Worm (Caenorhabditis elegans) whole organism, L3 larva: ENCODE data around the gene F09F9.1.

Experiments used
- R02D3.7 ChIP-seq: fragments of 150-350 bp; optimal IDR thresholded peaks from 2 replicates; lab custom pipeline; 2014; ENCODE audit warnings: missing biosample characterization, missing genetic modification characterization
- ZK546.5 ChIP-seq: sonication (generic microtip); optimal IDR thresholded peaks from 2 replicates; lab custom pipeline; 2017; ENCODE audit warnings: missing biosample characterization, missing genetic modification characterization
- ama-1 ChIP-seq: fragments of 150-350 bp; optimal IDR thresholded peaks from 2 replicates; lab custom pipeline; 2018
- ceh-16 ChIP-seq: sonication (generic microtip); optimal IDR thresholded peaks from 2 replicates; lab custom pipeline; 2017; ENCODE audit warnings: missing biosample characterization, missing genetic modification characterization
- ceh-28 ChIP-seq: fragments of 150-350 bp; optimal IDR thresholded peaks from 2 replicates; lab custom pipeline; 2014; ENCODE audit warnings: missing biosample characterization, missing genetic modification reagents, missing genetic modification characterization
- daf-12 ChIP-seq: fragments of 150-350 bp; optimal IDR thresholded peaks from 2 replicates; lab custom pipeline; 2014; ENCODE audit warnings: missing biosample characterization, missing genetic modification reagents, missing genetic modification characterization
- egl-5 ChIP-seq: fragments of 150-350 bp; optimal IDR thresholded peaks from 2 replicates; lab custom pipeline; 2017; ENCODE audit warnings: missing biosample characterization, missing genetic modification reagents, missing genetic modification characterization, inconsistent platforms
- elt-2 ChIP-seq: sonication (generic microtip); optimal IDR thresholded peaks from 2 replicates; lab custom pipeline; 2016; ENCODE audit warnings: missing genetic modification reagents, mild to moderate bottlenecking, missing genetic modification characterization, missing compliant biosample characterization
- elt-3 ChIP-seq, 3 experiments: fragments of 150-350 bp in 1 of 3; sonication (generic microtip) in 2 of 3; optimal IDR thresholded peaks; 2 replicates in 2 of 3; 4 replicates in 1 of 3; lab custom pipeline; 2014 to 2017; ENCODE audit warnings: missing biosample characterization in 3 of 3, missing genetic modification characterization in 3 of 3
- hmg-11 ChIP-seq: sonication (generic microtip); optimal IDR thresholded peaks from 2 replicates; lab custom pipeline; 2016; ENCODE audit warnings: missing genetic modification characterization, missing compliant biosample characterization
- jun-1 ChIP-seq: fragments of 150-350 bp; optimal IDR thresholded peaks from 2 replicates; lab custom pipeline; 2014; ENCODE audit warnings: missing biosample characterization, missing genetic modification reagents, missing genetic modification characterization
- lin-39 ChIP-seq: fragments of 150-350 bp; optimal IDR thresholded peaks from 2 replicates; lab custom pipeline; 2018; ENCODE audit warnings: missing biosample characterization, missing genetic modification reagents, missing genetic modification characterization
- lsy-12 ChIP-seq: sonication (generic microtip); optimal IDR thresholded peaks from 2 replicates; lab custom pipeline; 2016; ENCODE audit warnings: mild to moderate bottlenecking, missing genetic modification characterization, missing compliant biosample characterization
- mdl-1 ChIP-seq: fragments of 150-350 bp; optimal IDR thresholded peaks from 2 replicates; lab custom pipeline; 2014; ENCODE audit warnings: missing biosample characterization, missing genetic modification characterization
- nfya-1 ChIP-seq: sonication (generic microtip); optimal IDR thresholded peaks from 2 replicates; lab custom pipeline; 2017; ENCODE audit warnings: missing genetic modification characterization, mild to moderate bottlenecking, missing compliant biosample characterization, antibody characterized with exemption, moderate library complexity; ENCODE audit not compliant: insufficient read depth
- nhr-12 ChIP-seq: fragments of 150-350 bp; optimal IDR thresholded peaks from 2 replicates; lab custom pipeline; 2014; ENCODE audit warnings: missing biosample characterization, missing genetic modification characterization
- nhr-23 ChIP-seq: fragments of 150-350 bp; optimal IDR thresholded peaks from 2 replicates; lab custom pipeline; 2014; ENCODE audit warnings: missing biosample characterization, missing genetic modification reagents, missing genetic modification characterization
- nhr-237 ChIP-seq: fragments of 150-350 bp; optimal IDR thresholded peaks from 2 replicates; lab custom pipeline; 2014; ENCODE audit warnings: missing biosample characterization, missing genetic modification characterization
- nhr-25 ChIP-seq: sonication (generic microtip); optimal IDR thresholded peaks from 2 replicates; lab custom pipeline; 2017; ENCODE audit warnings: missing biosample characterization, missing genetic modification characterization
- nhr-28 ChIP-seq: fragments of 150-350 bp; optimal IDR thresholded peaks from 2 replicates; lab custom pipeline; 2014; ENCODE audit warnings: missing biosample characterization, missing genetic modification characterization
- nhr-43 ChIP-seq: sonication (generic microtip); optimal IDR thresholded peaks from 2 replicates; lab custom pipeline; 2016; ENCODE audit warnings: mild to moderate bottlenecking, missing genetic modification characterization, missing compliant biosample characterization; ENCODE audit not compliant: poor library complexity, severe bottlenecking
- nhr-67 ChIP-seq: fragments of 150-350 bp; optimal IDR thresholded peaks from 2 replicates; lab custom pipeline; 2014; ENCODE audit warnings: missing biosample characterization, missing genetic modification characterization
- nhr-76 ChIP-seq: fragments of 150-350 bp; sonication (generic microtip); optimal IDR thresholded peaks from 5 replicates; lab custom pipeline; 2014; ENCODE audit warnings: missing biosample characterization, missing genetic modification characterization
- nhr-77 ChIP-seq: fragments of 150-350 bp; optimal IDR thresholded peaks from 2 replicates; lab custom pipeline; 2014; ENCODE audit warnings: missing biosample characterization, missing genetic modification characterization
- pha-4 ChIP-seq: fragments of 150-350 bp; optimal IDR thresholded peaks from 2 replicates; lab custom pipeline; 2014; ENCODE audit warnings: missing biosample characterization, missing genetic modification reagents, missing genetic modification characterization
- pqm-1 ChIP-seq: fragments of 150-350 bp; optimal IDR thresholded peaks from 2 replicates; lab custom pipeline; 2017; ENCODE audit warnings: missing biosample characterization, missing genetic modification characterization, inconsistent platforms
- sea-2 ChIP-seq: fragments of 150-350 bp; sonication (generic microtip); optimal IDR thresholded peaks from 4 replicates; lab custom pipeline; 2014; ENCODE audit warnings: missing biosample characterization, missing genetic modification reagents, missing genetic modification characterization
- snpc-4 ChIP-seq: fragments of 150-350 bp; optimal IDR thresholded peaks from 2 replicates; lab custom pipeline; 2014; ENCODE audit warnings: missing biosample characterization, missing genetic modification characterization
- tbx-2 ChIP-seq: sonication (generic microtip); optimal IDR thresholded peaks from 2 replicates; lab custom pipeline; 2016; ENCODE audit warnings: mild to moderate bottlenecking, missing genetic modification characterization, missing compliant biosample characterization
- unc-62 ChIP-seq: fragments of 150-350 bp; sonication (generic microtip); optimal IDR thresholded peaks from 4 replicates; lab custom pipeline; 2014; ENCODE audit warnings: missing biosample characterization, missing genetic modification reagents, missing genetic modification characterization
- ztf-4 ChIP-seq: fragments of 150-350 bp; optimal IDR thresholded peaks from 2 replicates; lab custom pipeline; 2014; ENCODE audit warnings: missing biosample characterization, missing genetic modification characterization

Gene F09F9.1

DNA sequence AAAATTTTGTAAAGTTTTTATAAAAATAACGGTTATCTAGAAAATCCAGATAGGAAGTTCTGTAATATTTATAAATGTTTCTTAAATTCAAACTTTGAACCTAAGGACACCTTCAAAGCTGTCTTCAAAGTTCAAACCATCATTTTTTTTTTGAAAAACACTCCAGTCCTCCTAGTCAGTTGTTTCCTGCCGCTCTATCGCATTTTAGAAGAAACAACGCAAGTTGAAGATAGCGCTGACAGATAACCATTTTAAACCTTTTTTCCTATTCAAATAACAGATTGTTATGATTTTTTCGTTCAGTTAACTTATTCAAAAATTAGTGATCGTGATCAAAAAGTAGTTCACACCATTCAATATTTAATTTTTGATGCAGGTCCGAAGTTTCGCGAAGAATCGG, 18.3 kb downstream of the F09F9.1 start:
- TF ChIP-seq elt-3 (tag; optimal IDR thresholded peaks at IDR 0.05; lab: Kevin White, UChicago) (no peak), pqm-1 (tag; lab: Kevin White, UChicago) (peak; percentile 15), nhr-77 (no peak), nfya-1 (tag; lab: Kevin White, UChicago) (peak; percentile 9), elt-2 (tag; lab: Kevin White, UChicago) (peak; percentile 18), ama-1 (lab: Kevin White, UChicago) (peak; percentile 58)

- no peak for TF ChIP-seq ZK546.5
- TF ChIP-seq nfya-1 (tag; lab: Kevin White, UChicago), result no peak
- no peak for TF ChIP-seq tbx-2 (tag; lab: Kevin White, UChicago)
- no peak for TF ChIP-seq nhr-67
- no peak for TF ChIP-seq nhr-237 (tag; lab: Kevin White, UChicago)
- no peak for TF ChIP-seq pha-4 (tag; lab: Kevin White, UChicago)
- TF ChIP-seq, all 47 proteins: peak for 0
Observed at ce11 chrX:4134855-4135254, 19.7 kb downstream of the F09F9.1 start, which contains the start of gene ZK470.2. Gene ZK470.2, plus strand, starts transcription at chrX:4135155.

- TF ChIP-seq nhr-12 (tag; lab: Kevin White, UChicago), result no peak
- TF ChIP-seq ceh-16 (tag; lab: Kevin White, UChicago), result no peak
Observed at ce11 chrX:4136547-4137311, 21.6 kb downstream of the F09F9.1 start.

DNA sequence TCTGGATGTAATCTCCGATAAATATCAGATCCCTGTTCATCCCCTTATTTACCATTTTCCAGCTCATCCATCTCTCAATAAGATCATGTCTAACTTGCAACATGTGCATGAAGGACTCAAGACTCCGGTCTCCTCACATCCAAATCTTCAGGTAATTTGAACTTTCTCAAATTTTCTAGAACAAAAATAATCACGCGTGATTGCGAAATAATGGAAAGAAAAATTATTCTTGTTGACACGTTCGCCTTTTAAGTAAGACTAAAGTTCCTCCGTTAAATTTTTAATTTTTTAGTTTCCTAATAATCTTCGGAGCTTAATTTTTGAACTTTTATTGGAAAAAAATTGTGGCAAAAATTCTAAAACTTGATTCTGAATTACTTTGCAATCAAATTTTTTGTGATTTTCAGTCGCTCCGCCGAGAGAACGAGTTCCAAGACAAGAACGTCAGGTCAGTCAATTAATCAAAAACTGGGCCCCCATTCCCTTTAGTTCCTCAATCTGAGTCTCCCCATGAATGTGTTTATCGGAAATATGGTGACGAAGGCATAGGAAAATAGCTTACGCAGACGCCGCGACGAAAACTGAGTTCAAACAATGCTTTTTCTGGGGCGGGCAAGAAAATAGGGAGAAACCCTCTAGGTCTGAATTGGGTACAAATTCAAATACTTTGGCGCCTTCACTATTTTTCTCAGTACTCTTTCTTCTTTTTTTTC, 22.5 kb downstream of the F09F9.1 start:
- TF ChIP-seq lsy-12 (no peak), nhr-23 (tag; lab: Kevin White, UChicago) (peak; percentile 41), egl-5 (tag; lab: Kevin White, UChicago) (peak; percentile 4), nfya-1 (tag; lab: Kevin White, UChicago) (peak; percentile 51), elt-2 (tag; lab: Kevin White, UChicago) (peak; percentile 23), nhr-12 (tag; lab: Kevin White, UChicago) (no peak), ztf-4 (tag; lab: Kevin White, UChicago) (no peak), sea-2 (GFP tag; lab: Kevin White, UChicago) (no peak), nhr-76 (tag; lab: Kevin White, UChicago) (no peak), unc-62 (GFP tag; lab: Kevin White, UChicago) (peak; percentile 33), nhr-25 (tag; lab: Kevin White, UChicago) (no peak), snpc-4 (no peak), mdl-1 (tag; lab: Kevin White, UChicago) (peak; percentile 29), jun-1 (tag; lab: Kevin White, UChicago) (peak; percentile 30), daf-12 (no peak), lin-39 (tag; lab: Kevin White, UChicago) (peak; percentile 66), R02D3.7 (peak; percentile 9), ama-1 (lab: Kevin White, UChicago) (peak; percentile 30), ceh-28 (tag; lab: Kevin White, UChicago) (peak; percentile 57), nhr-28 (tag; lab: Kevin White, UChicago) (no peak), elt-3 (tag; optimal IDR thresholded peaks at IDR 0.05; lab: Kevin White, UChicago) (peak in 2 of 3 experiments; percentile 32 to 68), nhr-43 (tag; lab: Kevin White, UChicago) (peak; percentile 65), hmg-11 (tag; lab: Kevin White, UChicago) (peak; percentile 19)
- TF ChIP-seq, all 47 proteins: peak for 14
